Worm (Caenorhabditis elegans) whole organism, L1 larva: ENCODE results near the gene C17H11.1.

Experiments
- fos-1 ChIP-seq: fragments of 150-350 bp; optimal IDR thresholded peaks from 2 replicates; lab custom pipeline; 2014; ENCODE audit warnings: missing biosample characterization, missing genetic modification characterization
- rnt-1 ChIP-seq: sonication (generic microtip); optimal IDR thresholded peaks from 2 replicates; lab custom pipeline; 2016; ENCODE audit warnings: mild to moderate bottlenecking, missing genetic modification characterization, moderate library complexity, missing compliant biosample characterization

DNA sequence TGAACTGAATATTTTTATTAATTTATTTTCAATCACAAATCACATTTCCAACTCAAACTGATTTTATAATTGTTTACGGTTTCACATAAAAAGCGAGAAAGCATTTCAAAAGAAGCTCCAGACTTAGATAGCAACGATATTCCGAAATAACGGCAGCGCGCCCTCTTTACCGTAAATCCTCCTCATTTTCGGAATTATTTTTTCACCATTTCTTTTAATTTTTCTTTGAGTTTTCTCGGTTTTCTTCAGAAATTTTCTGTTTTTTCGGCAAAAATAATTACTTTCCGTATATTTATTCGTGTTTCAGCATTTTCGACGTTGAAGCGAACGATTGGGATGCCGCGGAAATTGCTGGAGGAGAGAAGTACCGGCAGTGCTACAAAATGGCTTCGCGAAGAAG, 26.3 kb upstream of the C17H11.1 start, which contains the start of gene C02B8.1:
- TF ChIP-seq rnt-1 (tag; lab: Kevin White, UChicago) (no peak), fos-1 (no peak)
